Worm (Caenorhabditis elegans): ENCODE measurements around the gene F19B10.1.

F19B10.1 gene

ce11 chrII:3682770-3683234 is at the start of gene F19B10.1:
F19B10.1 (plus strand) TSS chrII:3683184.
- TF ChIP-seq fkh-2 (tag; optimal IDR thresholded peaks at IDR 0.05) (no peak), nfya-1 (tag; optimal IDR thresholded peaks at IDR 0.05; ENCODE audit: insufficient read depth) (peak; percentile 81), aly-2 (tag; optimal IDR thresholded peaks at IDR 0.05) (no peak), unc-39 (tag; optimal IDR thresholded peaks at IDR 0.05) (no peak), mdl-1 (tag; optimal IDR thresholded peaks at IDR 0.05) (no peak), lin-15B (tag; optimal IDR thresholded peaks at IDR 0.05) (peak; percentile 65), nhr-23 (tag; optimal IDR thresholded peaks at IDR 0.05) (peak; percentile 65), nhr-11 (tag; optimal IDR thresholded peaks at IDR 0.05) (no peak), unc-62 (GFP tag; optimal IDR thresholded peaks at IDR 0.05) (peak; percentile 63), snpc-4 (tag; optimal IDR thresholded peaks at IDR 0.05) (peak; percentile 62), eor-1 (tag; optimal IDR thresholded peaks at IDR 0.05) (no peak), ceh-28 (tag; optimal IDR thresholded peaks at IDR 0.05) (no peak), elt-2 (tag; optimal IDR thresholded peaks at IDR 0.05) (peak; percentile 70), skn-1 (tag; optimal IDR thresholded peaks at IDR 0.05) (no peak), ceh-9 (tag; optimal IDR thresholded peaks at IDR 0.05) (no peak), R02D3.7 (tag; optimal IDR thresholded peaks at IDR 0.05) (peak; percentile 74), nhr-43 (tag; optimal IDR thresholded peaks at IDR 0.05; ENCODE audit: poor library complexity, severe bottlenecking) (peak; percentile 50), egl-5 (tag; optimal IDR thresholded peaks at IDR 0.05) (peak; percentile 34), elt-1 (tag; optimal IDR thresholded peaks at IDR 0.05) (peak; percentile 44), nhr-12 (tag; optimal IDR thresholded peaks at IDR 0.05) (no peak), elt-3 (tag; optimal IDR thresholded peaks at IDR 0.05) (no peak), nhr-25 (tag; optimal IDR thresholded peaks at IDR 0.05) (peak; percentile 85), nhr-28 (tag; optimal IDR thresholded peaks at IDR 0.05) (no peak), lin-39 (tag; optimal IDR thresholded peaks at IDR 0.05) (peak; percentile 45), nhr-237 (tag; optimal IDR thresholded peaks at IDR 0.05) (no peak), nhr-67 (tag; optimal IDR thresholded peaks at IDR 0.05) (no peak), tbx-2 (tag; optimal IDR thresholded peaks at IDR 0.05) (no peak), pha-4 (tag; optimal IDR thresholded peaks at IDR 0.05) (peak; percentile 81)

ce11 chrII:3634765-3635164 is 48.2 kb upstream of the F19B10.1 start:
- TF ChIP-seq pqm-1 (tag; optimal IDR thresholded peaks at IDR 0.05) (no peak), nhr-25 (tag; optimal IDR thresholded peaks at IDR 0.05) (no peak), aly-2 (tag; optimal IDR thresholded peaks at IDR 0.05) (no peak), egl-5 (tag; optimal IDR thresholded peaks at IDR 0.05) (no peak), nhr-12 (tag; optimal IDR thresholded peaks at IDR 0.05) (no peak), mdl-1 (tag; optimal IDR thresholded peaks at IDR 0.05) (no peak), daf-12 (tag; optimal IDR thresholded peaks at IDR 0.05) (no peak), fkh-2 (tag; optimal IDR thresholded peaks at IDR 0.05) (no peak), ama-1 (optimal IDR thresholded peaks at IDR 0.05) (no peak), eor-1 (tag; optimal IDR thresholded peaks at IDR 0.05) (no peak), snpc-4 (tag; optimal IDR thresholded peaks at IDR 0.05) (no peak), tbx-2 (tag; optimal IDR thresholded peaks at IDR 0.05) (no peak), lin-15B (tag; optimal IDR thresholded peaks at IDR 0.05) (no peak), elt-3 (tag; optimal IDR thresholded peaks at IDR 0.05) (no peak), unc-39 (tag; optimal IDR thresholded peaks at IDR 0.05) (no peak), ceh-9 (tag; optimal IDR thresholded peaks at IDR 0.05) (no peak)

DNA sequence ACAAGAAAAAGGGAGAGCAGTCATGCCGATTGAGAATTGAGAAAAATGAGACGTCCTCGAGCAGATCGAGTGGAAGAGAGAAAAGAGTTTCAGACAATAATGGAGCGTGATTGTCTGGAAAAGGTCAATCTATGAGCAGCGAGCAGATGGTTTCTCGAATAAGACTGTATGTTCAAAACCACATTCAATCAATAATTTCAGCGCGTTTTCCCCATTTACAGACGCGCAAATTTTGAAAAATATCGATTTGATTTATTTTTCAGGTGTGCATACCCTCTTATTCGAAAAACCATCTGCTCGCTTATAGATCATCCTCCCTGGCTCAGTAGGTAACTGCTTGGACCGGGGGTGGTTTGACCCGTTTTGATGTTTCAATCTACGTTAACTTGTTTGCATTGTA is 43.7 kb upstream of the F19B10.1 start, which contains the start of gene fbxb-31:
TSS of gene fbxb-31 (minus strand) at position 101 of the 400 bp plus-strand sequence.
- TF ChIP-seq ceh-82 (tag; optimal IDR thresholded peaks at IDR 0.05) (no peak), ceh-9 (tag; optimal IDR thresholded peaks at IDR 0.05) (no peak), ceh-28 (tag; optimal IDR thresholded peaks at IDR 0.05) (no peak), unc-62 (GFP tag; optimal IDR thresholded peaks at IDR 0.05) (no peak), nfya-1 (tag; optimal IDR thresholded peaks at IDR 0.05; ENCODE audit: insufficient read depth) (no peak), nhr-237 (tag; optimal IDR thresholded peaks at IDR 0.05) (no peak), nhr-25 (tag; optimal IDR thresholded peaks at IDR 0.05) (no peak), elt-3 (tag; optimal IDR thresholded peaks at IDR 0.05) (no peak), nhr-12 (tag; optimal IDR thresholded peaks at IDR 0.05) (no peak), fkh-2 (tag; optimal IDR thresholded peaks at IDR 0.05) (no peak), snpc-4 (tag; optimal IDR thresholded peaks at IDR 0.05) (no peak)

DNA sequence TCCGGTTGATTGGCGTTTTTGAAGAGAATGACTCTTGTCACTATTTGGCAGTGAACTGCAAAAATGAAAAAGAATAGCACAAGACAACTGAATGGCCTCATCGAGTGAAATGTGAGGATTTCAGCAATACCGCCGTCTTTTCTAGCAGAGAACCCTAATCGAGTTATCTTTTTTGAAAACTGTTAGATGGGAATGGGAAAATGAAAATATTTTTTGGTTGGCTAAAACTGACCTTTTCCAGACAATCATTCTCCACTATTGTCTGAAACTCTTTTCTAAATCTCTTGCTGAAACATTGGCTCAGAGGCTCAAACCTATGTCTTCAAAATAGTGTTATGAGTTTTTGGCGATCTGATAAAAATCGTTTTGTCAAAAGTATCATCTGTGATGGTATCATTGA is 42.8 kb upstream of the F19B10.1 start, which contains the start of gene M151.10:
TSS of gene M151.10 (minus strand) at position 101 of the 400 bp plus-strand sequence.
- TF ChIP-seq ZK546.5 (tag; optimal IDR thresholded peaks at IDR 0.05) (no peak), nhr-77 (tag; optimal IDR thresholded peaks at IDR 0.05) (no peak), ceh-28 (tag; optimal IDR thresholded peaks at IDR 0.05) (no peak), nhr-67 (tag; optimal IDR thresholded peaks at IDR 0.05) (no peak), zag-1 (tag; optimal IDR thresholded peaks at IDR 0.05) (no peak), mml-1 (tag; optimal IDR thresholded peaks at IDR 0.05) (no peak), nhr-76 (tag; optimal IDR thresholded peaks at IDR 0.05) (no peak)

Measured in whole organism, L3 larva.